Worm (Caenorhabditis elegans): ENCODE results near the gene pqe-1.
A peak's percentile ranks its signal among the peaks of the same experiment; 100 is the strongest.

pqe-1 gene

DNA sequence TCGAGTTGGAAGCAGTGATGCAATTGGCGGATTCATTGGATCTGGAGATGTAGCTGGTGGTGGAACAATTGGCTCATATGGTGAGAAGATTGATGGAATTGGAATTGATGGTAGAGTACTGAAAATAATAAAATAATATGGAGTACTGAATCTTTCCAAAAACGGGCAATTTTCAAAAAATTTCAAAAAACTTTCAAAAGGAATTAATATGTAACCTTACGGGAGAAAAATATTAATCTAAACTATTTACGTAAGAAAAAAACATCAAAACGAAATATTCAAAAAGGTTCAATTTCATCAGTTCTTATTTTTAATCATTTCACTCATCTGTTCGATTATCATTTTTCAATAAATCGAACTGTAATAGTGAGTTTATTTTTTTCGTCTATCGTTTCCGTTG lies 41.2 kb upstream of the pqe-1 start, which contains the start of gene ZC395.4:
Gene ZC395.4, plus strand, starts transcription at position 301 of the 400 bp plus-strand sequence.
- no peak for TF ChIP-seq zag-1 (tag; optimal IDR thresholded peaks at IDR 0.05)
- no peak for TF ChIP-seq F37D6.2 (tag; optimal IDR thresholded peaks at IDR 0.05)
- no peak for TF ChIP-seq T26A8.4 (GFP tag; IDR thresholded peaks at IDR 0.05)
- TF ChIP-seq daf-16 (GFP tag; optimal IDR thresholded peaks at IDR 0.05): no peak
- no peak for TF ChIP-seq daf-16 (tag; optimal IDR thresholded peaks at IDR 0.05)
- TF ChIP-seq ZK546.5 (tag; optimal IDR thresholded peaks at IDR 0.05): no peak
- no peak for TF ChIP-seq gei-8 (GFP tag; optimal IDR thresholded peaks at IDR 0.05)
- no peak for TF ChIP-seq spr-3 (GFP tag; optimal IDR thresholded peaks at IDR 0.05)
- TF ChIP-seq mes-2 (tag; optimal IDR thresholded peaks at IDR 0.05; ENCODE audit: poor library complexity, severe bottlenecking): no peak
- TF ChIP-seq lim-7 (GFP tag; IDR thresholded peaks at IDR 0.05): no peak
- TF ChIP-seq Y105C5A.15 (GFP tag; IDR thresholded peaks at IDR 0.05): no peak

DNA sequence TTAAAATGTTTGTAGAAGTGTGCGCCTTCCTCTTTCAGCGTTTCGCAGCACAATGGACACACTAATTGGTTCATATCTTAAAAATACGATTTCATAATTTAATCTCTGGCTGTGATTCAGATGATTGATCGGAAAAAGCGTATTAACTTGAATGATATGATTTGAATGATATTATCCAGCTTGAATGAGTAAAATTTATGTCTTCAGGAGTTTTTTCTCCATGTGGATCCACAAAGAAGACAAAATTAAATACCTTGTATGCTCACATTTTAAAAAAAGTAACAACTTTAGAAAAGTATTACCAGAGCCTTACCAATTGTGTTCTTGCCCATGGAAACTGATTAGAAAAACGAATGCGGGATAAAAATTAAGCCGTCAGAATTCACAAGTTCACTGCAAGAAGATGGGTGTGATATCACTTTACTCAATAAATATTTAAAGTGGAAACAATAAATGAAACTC lies 37.6 kb upstream of the pqe-1 start, which contains the start of gene ztf-8:
Gene ztf-8, minus strand, starts transcription at position 76 of the 462 bp plus-strand sequence.
- no peak for TF ChIP-seq nhr-28 (tag; optimal IDR thresholded peaks at IDR 0.05)
- TF ChIP-seq spr-3 (GFP tag; optimal IDR thresholded peaks at IDR 0.05): peak; percentile 10
- TF ChIP-seq ama-1 (optimal IDR thresholded peaks at IDR 0.05): peak; percentile 9
- TF ChIP-seq ceh-20 (GFP tag; IDR thresholded peaks at IDR 0.05): no peak
- TF ChIP-seq madf-5 (GFP tag; IDR thresholded peaks at IDR 0.05): no peak
- 0 out of 2 replicates have a peak, but pooled peaks have one; percentile 36 for TF ChIP-seq lin-1 (GFP tag; IDR thresholded peaks at IDR 0.05)
- no peak for TF ChIP-seq Y105C5A.15 (GFP tag; IDR thresholded peaks at IDR 0.05)
- peak; percentile 3 for TF ChIP-seq T20F7.1 (GFP tag; optimal IDR thresholded peaks at IDR 0.05)
- no peak for TF ChIP-seq hlh-30 (tag; optimal IDR thresholded peaks at IDR 0.05; ENCODE audit: insufficient read depth)
- TF ChIP-seq daf-16 (GFP tag; optimal IDR thresholded peaks at IDR 0.05): no peak
- TF ChIP-seq daf-16 (tag; optimal IDR thresholded peaks at IDR 0.05): peak; percentile 0
- TF ChIP-seq hlh-11 (tag; optimal IDR thresholded peaks at IDR 0.05): no peak
- TF ChIP-seq pqm-1 (tag; optimal IDR thresholded peaks at IDR 0.05): no peak
- TF ChIP-seq T26A8.4 (GFP tag; IDR thresholded peaks at IDR 0.05): peak; percentile 62; the same call in 1 of the 2 replicates
- no peak for TF ChIP-seq skn-1 (tag; optimal IDR thresholded peaks at IDR 0.05)
- no peak for TF ChIP-seq daf-8 (GFP tag; IDR thresholded peaks at IDR 0.05)
- no peak for TF ChIP-seq spr-1 (tag; optimal IDR thresholded peaks at IDR 0.05)
- TF ChIP-seq aha-1 (tag): peak; percentile 19
- TF ChIP-seq mxl-3 (GFP tag; optimal IDR thresholded peaks at IDR 0.05): no peak
- no peak for TF ChIP-seq nhr-41 (GFP tag; IDR thresholded peaks at IDR 0.05)
- TF ChIP-seq daf-12 (tag; optimal IDR thresholded peaks at IDR 0.05): no peak
- TF ChIP-seq lir-3 (tag; optimal IDR thresholded peaks at IDR 0.05): no peak
- TF ChIP-seq unc-39 (tag; optimal IDR thresholded peaks at IDR 0.05): no peak
- no peak for TF ChIP-seq vab-7 (GFP tag; IDR thresholded peaks at IDR 0.05)
- no peak for TF ChIP-seq ceh-32 (tag; optimal IDR thresholded peaks at IDR 0.05; ENCODE audit: poor library complexity)
- no peak for TF ChIP-seq ceh-28 (tag; optimal IDR thresholded peaks at IDR 0.05)
- no peak for TF ChIP-seq snpc-4 (tag; optimal IDR thresholded peaks at IDR 0.05)
- no peak for TF ChIP-seq dmd-9 (GFP tag; IDR thresholded peaks at IDR 0.05)
- TF ChIP-seq nhr-76 (tag; optimal IDR thresholded peaks at IDR 0.05): no peak
- peak; percentile 65; the same call in 1 of the 2 replicates for TF ChIP-seq Y48G9A.11 (GFP tag; IDR thresholded peaks at IDR 0.05)
- TF ChIP-seq snpc-1.2 (GFP tag; IDR thresholded peaks at IDR 0.05): no peak
- TF ChIP-seq hmg-1.1 (GFP tag; IDR thresholded peaks at IDR 0.05): 0 out of 2 replicates have a peak, but pooled peaks have one; percentile 21
- TF ChIP-seq lim-7 (GFP tag; IDR thresholded peaks at IDR 0.05): no peak
- no peak for TF ChIP-seq zfp-2 (tag; optimal IDR thresholded peaks at IDR 0.05)
- TF ChIP-seq lin-39 (tag; optimal IDR thresholded peaks at IDR 0.05): no peak
- no peak for TF ChIP-seq ces-1 (GFP tag; optimal IDR thresholded peaks at IDR 0.05)
- TF ChIP-seq ctbp-1 (GFP tag; IDR thresholded peaks at IDR 0.05): no peak
- no peak for TF ChIP-seq dmd-8 (GFP tag; IDR thresholded peaks at IDR 0.05)
- TF ChIP-seq tag-97 (GFP tag; IDR thresholded peaks at IDR 0.05): no peak
- no peak for TF ChIP-seq tra-1 (GFP tag; IDR thresholded peaks at IDR 0.05)
- TF ChIP-seq fkh-10 (GFP tag; optimal IDR thresholded peaks at IDR 0.05): no peak
- TF ChIP-seq egl-43 (GFP tag; IDR thresholded peaks at IDR 0.05): no peak
- 0 out of 2 replicates have a peak, but pooled peaks have one; percentile 6 for TF ChIP-seq dmd-6 (GFP tag; IDR thresholded peaks at IDR 0.05)
- peak; percentile 54 for TF ChIP-seq lin-38 (GFP tag; IDR thresholded peaks at IDR 0.05)
- peak; percentile 81 for TF ChIP-seq F49E8.2 (tag; optimal IDR thresholded peaks at IDR 0.05; ENCODE audit: borderline replicate concordance)

Measured in whole organism, L4 larva.